Worm (Caenorhabditis elegans) whole organism, young adult: ENCODE results near the gene hum-5.
"Not testable (repeated sequence)": the region's sequence is repeated elsewhere in the genome, so short reads cannot be mapped to it uniquely, and the experiment has no call there.

Experiments
- B0035.1 ChIP-seq: sonication (generic microtip); optimal IDR thresholded peaks from 2 replicates; lab custom pipeline; 2016; ENCODE audit warnings: missing genetic modification characterization, mild to moderate bottlenecking, missing compliant biosample characterization, missing genotype, missing genetic modification reagents
- F22D6.2 ChIP-seq: sonication (generic microtip); optimal IDR thresholded peaks from 2 replicates; lab custom pipeline; 2016; ENCODE audit warnings: mild to moderate bottlenecking, missing genetic modification characterization, missing compliant biosample characterization
- F33H1.4 ChIP-seq: fragments of 200-800 bp; sonication (Bioruptor generic); IDR thresholded peaks from 2 replicates; pipeline ENCODE4 v1.3.6; 2022; ENCODE audit warnings: missing genetic modification reagents, missing genetic modification characterization, missing compliant biosample characterization
- F39B2.1 ChIP-seq: fragments of 200-800 bp; sonication (Bioruptor generic); IDR thresholded peaks from 2 replicates; pipeline ENCODE4 v1.3.6; 2022; ENCODE audit warnings: missing genetic modification reagents, missing genetic modification characterization, missing compliant biosample characterization
- T07F8.4 ChIP-seq: sonication (generic microtip); optimal IDR thresholded peaks from 2 replicates; lab custom pipeline; 2016; ENCODE audit warnings: mild to moderate bottlenecking, missing genetic modification characterization, moderate library complexity, missing compliant biosample characterization
- Y53F4B.3 ChIP-seq: fragments of 200-800 bp; sonication (Bioruptor generic); IDR thresholded peaks from 2 replicates; pipeline ENCODE4 v1.3.6; 2022; ENCODE audit warnings: missing genetic modification reagents, missing genetic modification characterization, missing compliant biosample characterization
- Y56A3A.18 ChIP-seq: fragments of 200-800 bp; sonication (Bioruptor generic); IDR thresholded peaks from 2 replicates; pipeline ENCODE4 v1.3.6; 2022; ENCODE audit warnings: missing genetic modification reagents, missing genetic modification characterization, missing compliant biosample characterization
- ama-1 ChIP-seq, 3 experiments: fragments of 150-350 bp in 1 of 3; sonication (generic microtip) in 2 of 3; optimal IDR thresholded peaks; 2 replicates each; lab custom pipeline; 2014 to 2018; ENCODE audit warnings: missing biosample characterization in 2 of 3, missing genetic modification characterization in 2 of 3, missing genetic modification reagents in 2 of 3
- aptf-2 ChIP-seq: fragments of 200-800 bp; sonication (Bioruptor generic); conservative IDR thresholded peaks from 2 replicates; pipeline ENCODE4 v1.3.6; 2022; ENCODE audit warnings: missing genetic modification reagents, missing genetic modification characterization, missing compliant biosample characterization
- aptf-3 ChIP-seq: fragments of 200-800 bp; sonication (Bioruptor generic); IDR thresholded peaks from 2 replicates; pipeline ENCODE4 v1.3.6; 2022; ENCODE audit warnings: missing genetic modification characterization, missing compliant biosample characterization
- atf-7 ChIP-seq: sonication (generic microtip); optimal IDR thresholded peaks from 2 replicates; lab custom pipeline; 2017; ENCODE audit warnings: mild to moderate bottlenecking, missing genetic modification characterization, missing compliant biosample characterization
- bed-2 ChIP-seq: fragments of 200-800 bp; sonication (Bioruptor generic); IDR thresholded peaks from 2 replicates; pipeline ENCODE4 v1.3.6; 2022; ENCODE audit warnings: missing genetic modification reagents, missing genetic modification characterization, missing compliant biosample characterization
- ceh-100 ChIP-seq: fragments of 200-800 bp; sonication (Bioruptor generic); IDR thresholded peaks from 2 replicates; pipeline ENCODE4 v1.3.6; 2022; ENCODE audit warnings: missing genetic modification reagents, missing genetic modification characterization, missing compliant biosample characterization
- ceh-27 ChIP-seq: fragments of 200-800 bp; sonication (Bioruptor generic); optimal IDR thresholded peaks from 2 replicates; lab custom pipeline; 2018; ENCODE audit warnings: mild to moderate bottlenecking, missing genetic modification characterization, moderate library complexity, missing compliant biosample characterization
- ceh-91 ChIP-seq: fragments of 200-800 bp; sonication (Bioruptor generic); IDR thresholded peaks from 2 replicates; pipeline ENCODE4 v1.3.6; 2022; ENCODE audit warnings: missing genetic modification reagents, missing genetic modification characterization, missing compliant biosample characterization
- chd-7 ChIP-seq: sonication (generic microtip); optimal IDR thresholded peaks from 2 replicates; lab custom pipeline; 2016; ENCODE audit warnings: mild to moderate bottlenecking, missing genetic modification characterization, moderate library complexity, missing compliant biosample characterization
- die-1 ChIP-seq: sonication (generic microtip); optimal IDR thresholded peaks from 2 replicates; lab custom pipeline; 2016; ENCODE audit warnings: missing genotype, mild to moderate bottlenecking, missing genetic modification characterization, missing compliant biosample characterization
- dpl-1 ChIP-seq: fragments of 150-350 bp; optimal IDR thresholded peaks from 2 replicates; lab custom pipeline; 2014; ENCODE audit warnings: missing biosample characterization, missing genetic modification reagents, missing genetic modification characterization
- egrh-3 ChIP-seq: fragments of 200-800 bp; sonication (Bioruptor generic); IDR thresholded peaks from 2 replicates; pipeline ENCODE4 v1.3.6; 2022; ENCODE audit warnings: missing genetic modification reagents, missing genetic modification characterization, missing compliant biosample characterization
- ekl-4 ChIP-seq: fragments of 200-800 bp; sonication (Bioruptor generic); IDR thresholded peaks from 2 replicates; pipeline ENCODE4 v1.3.6; 2022; ENCODE audit warnings: missing genetic modification reagents, missing genetic modification characterization, missing compliant biosample characterization
- ets-4 ChIP-seq: fragments of 200-800 bp; sonication (Bioruptor generic); optimal IDR thresholded peaks from 2 replicates; lab custom pipeline; 2018; ENCODE audit warnings: mild to moderate bottlenecking, missing genetic modification characterization, missing compliant biosample characterization
- hlh-26 ChIP-seq: fragments of 200-800 bp; sonication (Bioruptor generic); conservative IDR thresholded peaks from 2 replicates; pipeline ENCODE4 v1.3.6; 2022; ENCODE audit warnings: missing genetic modification reagents, missing genetic modification characterization, missing compliant biosample characterization
- lag-1 ChIP-seq: fragments of 200-800 bp; sonication (Bioruptor generic); IDR thresholded peaks from 2 replicates; pipeline ENCODE4 v1.3.6; 2022; ENCODE audit warnings: missing genetic modification reagents, missing genetic modification characterization, missing compliant biosample characterization
- mel-28 ChIP-seq: sonication (generic microtip); optimal IDR thresholded peaks from 2 replicates; lab custom pipeline; 2016; ENCODE audit warnings: borderline replicate concordance, mild to moderate bottlenecking, missing genetic modification characterization, missing compliant biosample characterization
- mes-4 ChIP-seq: sonication (generic microtip); optimal IDR thresholded peaks from 2 replicates; lab custom pipeline; 2016; ENCODE audit warnings: missing genotype, missing genetic modification characterization, missing compliant biosample characterization
- snpc-1.1 ChIP-seq: sonication (generic microtip); optimal IDR thresholded peaks from 2 replicates; lab custom pipeline; 2017; ENCODE audit warnings: missing genetic modification characterization, mild to moderate bottlenecking, missing compliant biosample characterization, antibody characterized with exemption, moderate library complexity, missing genotype, missing genetic modification reagents; ENCODE audit not compliant: insufficient read depth
- snpc-3.4 ChIP-seq: sonication (generic microtip); optimal IDR thresholded peaks from 2 replicates; lab custom pipeline; 2017; ENCODE audit warnings: missing genetic modification characterization, mild to moderate bottlenecking, missing compliant biosample characterization, antibody characterized with exemption, moderate library complexity, missing genotype, missing genetic modification reagents
- snpc-4 ChIP-seq, 5 experiments: fragments of 150-350 bp in 1 of 5; sonication (generic microtip) in 4 of 5; optimal IDR thresholded peaks; 2 replicates each; lab custom pipeline; 2014 to 2018; ENCODE audit warnings: missing genetic modification characterization in 5 of 5, missing biosample characterization in 3 of 5, antibody characterized with exemption in 2 of 5, mild to moderate bottlenecking in 2 of 5, missing compliant biosample characterization in 2 of 5, missing genotype in 2 of 5, moderate library complexity in 2 of 5, missing genetic modification reagents in 1 of 5
- sptf-2 ChIP-seq: fragments of 200-800 bp; sonication (Bioruptor generic); optimal IDR thresholded peaks from 2 replicates; lab custom pipeline; 2018; ENCODE audit warnings: mild to moderate bottlenecking, missing genetic modification characterization, missing compliant biosample characterization
- tbp1 ChIP-seq: fragments of 200-800 bp; sonication (Bioruptor generic); optimal IDR thresholded peaks from 2 replicates; lab custom pipeline; 2018; ENCODE audit warnings: mild to moderate bottlenecking, missing genetic modification characterization, missing compliant biosample characterization
- zim-3 ChIP-seq: sonication (generic microtip); optimal IDR thresholded peaks from 2 replicates; lab custom pipeline; 2017; ENCODE audit warnings: mild to moderate bottlenecking, missing genetic modification characterization, moderate library complexity, missing compliant biosample characterization
- ztf-26 ChIP-seq: sonication (generic microtip); optimal IDR thresholded peaks from 2 replicates; lab custom pipeline; 2017; ENCODE audit warnings: missing genetic modification characterization, missing compliant biosample characterization

Gene hum-5

DNA sequence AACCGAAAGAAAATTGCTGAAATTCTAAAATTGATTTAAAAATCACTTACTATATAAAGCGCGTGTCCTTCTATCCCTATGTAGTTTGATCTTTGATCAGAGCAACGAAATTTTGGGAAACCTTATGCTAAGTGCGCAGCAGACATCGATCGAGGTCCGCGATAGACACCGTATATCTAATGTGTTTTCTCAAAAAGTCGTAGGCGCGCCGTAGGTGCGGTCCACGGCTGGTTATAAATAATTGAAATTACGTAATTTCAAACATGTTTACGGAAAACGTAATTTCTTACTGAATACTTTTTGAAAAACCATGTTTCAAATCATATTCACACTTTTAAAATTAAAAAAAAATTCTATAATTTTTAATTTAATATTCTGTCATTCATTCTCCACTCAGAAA, 35.2 kb downstream of the hum-5 start:
- not testable (repeated sequence) for TF ChIP-seq snpc-4 (GFP tag; optimal IDR thresholded peaks at IDR 0.05; lab: Kevin White, UChicago)
- TF ChIP-seq snpc-4 (tag; optimal IDR thresholded peaks at IDR 0.05; lab: Kevin White, UChicago) (peak in 3 of 4 experiments; percentile 16 to 78 (median 66)), snpc-1.1 (tag; lab: Kevin White, UChicago) (peak; percentile 9)

DNA sequence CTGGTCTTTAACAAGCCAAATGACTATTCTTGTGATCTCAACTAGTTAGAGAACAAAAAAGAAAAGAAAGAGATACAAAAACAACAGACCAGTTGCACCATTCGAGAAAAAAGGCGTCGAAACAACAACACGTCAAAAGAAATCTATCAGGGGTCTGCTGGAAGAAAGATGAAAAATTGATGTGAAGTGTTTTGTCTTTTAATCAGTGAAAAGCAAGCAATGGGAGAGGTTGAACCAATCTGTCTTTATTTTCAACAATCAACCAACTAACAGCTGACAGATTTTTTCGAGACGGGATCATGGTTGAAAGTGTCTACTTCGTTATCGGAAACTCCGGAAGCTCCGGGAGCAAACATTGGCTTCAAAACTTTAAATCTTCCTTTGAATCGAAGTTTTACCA, 42.2 kb downstream of the hum-5 start:
- TF ChIP-seq aptf-3 (GFP tag; lab: Robert Waterston, UW) (no peak), bed-2 (GFP tag; lab: Robert Waterston, UW) (no peak), snpc-1.1 (tag; lab: Kevin White, UChicago) (no peak), mel-28 (tag; lab: Kevin White, UChicago) (no peak), B0035.1 (no peak), snpc-3.4 (tag; lab: Kevin White, UChicago) (no peak), die-1 (tag; lab: Kevin White, UChicago) (no peak), ceh-91 (GFP tag; lab: Robert Waterston, UW) (no peak), lag-1 (no peak), Y53F4B.3 (GFP tag; lab: Robert Waterston, UW) (no peak)

DNA sequence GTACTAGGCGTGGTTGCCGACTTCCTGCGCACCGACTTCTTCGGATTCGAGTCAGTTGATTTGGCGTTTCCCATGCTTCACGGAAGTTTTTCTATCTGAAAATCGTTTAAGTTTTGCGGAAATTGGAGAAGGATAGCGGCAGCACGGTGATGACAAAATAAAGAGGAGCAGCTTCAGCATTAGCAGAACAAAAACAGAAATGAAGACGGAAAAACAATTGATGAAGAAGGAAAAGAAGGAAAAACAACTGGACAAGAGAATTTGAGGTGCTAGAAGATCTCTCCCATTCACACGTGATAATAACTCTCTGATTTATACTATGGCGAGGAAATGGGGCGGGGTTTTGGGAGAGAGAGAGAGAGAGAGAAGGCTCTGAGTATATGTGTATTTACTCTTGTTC, 44.6 kb downstream of the hum-5 start, which contains the start of gene glb-11:
Gene glb-11, minus strand, starts transcription at position 101 of the 400 bp plus-strand sequence.
- TF ChIP-seq aptf-2 (GFP tag; lab: Robert Waterston, UW) (no peak), T07F8.4 (tag; lab: Kevin White, UChicago) (no peak), tbp1 (GFP tag; lab: Kevin White, UChicago) (no peak), dpl-1 (no peak), atf-7 (no peak), sptf-2 (GFP tag; lab: Kevin White, UChicago) (no peak), chd-7 (tag; lab: Kevin White, UChicago) (no peak), aptf-3 (GFP tag; lab: Robert Waterston, UW) (no peak), egrh-3 (GFP tag; lab: Robert Waterston, UW) (no peak), zim-3 (tag; lab: Kevin White, UChicago) (no peak), B0035.1 (no peak), ekl-4 (no peak), mes-4 (tag; lab: Kevin White, UChicago) (no peak), F22D6.2 (no peak), ets-4 (no peak)
- TF ChIP-seq, all 124 proteins: peak for 0

DNA sequence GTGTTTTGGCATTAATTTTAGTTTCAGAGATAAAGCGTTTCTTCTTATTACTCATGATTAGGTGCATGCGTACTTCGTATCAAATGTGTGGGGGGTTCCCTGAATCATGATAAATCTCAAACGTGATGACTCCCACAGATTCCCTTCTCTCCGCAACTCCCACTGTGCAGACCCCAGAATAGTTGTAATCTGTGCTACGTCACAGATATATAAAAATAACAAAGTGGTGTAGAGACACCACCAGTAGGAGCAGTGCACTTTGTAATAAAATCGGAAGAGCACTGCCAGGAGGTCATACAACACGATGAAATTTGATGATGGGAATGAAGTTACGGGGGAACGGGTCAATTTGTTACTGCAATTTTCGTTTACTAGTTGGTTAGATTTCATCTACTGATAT, 45.3 kb downstream of the hum-5 start:
- TF ChIP-seq ceh-100 (GFP tag; lab: Robert Waterston, UW) (no peak), zim-3 (tag; lab: Kevin White, UChicago) (no peak), ztf-26 (tag; lab: Kevin White, UChicago) (no peak), F39B2.1 (GFP tag; lab: Robert Waterston, UW) (no peak), Y56A3A.18 (no peak), ama-1 (optimal IDR thresholded peaks at IDR 0.05; lab: Kevin White, UChicago) (no peak), ama-1 (GFP tag; optimal IDR thresholded peaks at IDR 0.05; lab: Kevin White, UChicago) (no peak), hlh-26 (no peak), F33H1.4 (GFP tag; lab: Robert Waterston, UW) (no peak), ceh-27 (GFP tag; lab: Kevin White, UChicago) (no peak), dpl-1 (no peak)
